Worm (Caenorhabditis elegans): Measurements from ENCODE around the gene T05A8.3.
A peak's percentile ranks its signal among the peaks of the same experiment; 100 is the strongest.

Gene T05A8.3

ce11 chrII:2747956-2748621 lies 30.9 kb upstream of the T05A8.3 start:
- TF ChIP-seq mcd-1 (GFP tag; IDR thresholded peaks at IDR 0.05) (0 out of 2 replicates have a peak, but pooled peaks have one; percentile 37), Y56A3A.18 (GFP tag; IDR thresholded peaks at IDR 0.05) (no peak), attf-5 (GFP tag; optimal IDR thresholded peaks at IDR 0.05) (peak; percentile 2), K12H6.12 (tag; optimal IDR thresholded peaks at IDR 0.05) (peak; percentile 23), lir-1 (GFP tag; conservative IDR thresholded peaks at IDR 0.05) (no peak), zim-3 (tag; optimal IDR thresholded peaks at IDR 0.05) (no peak), snpc-4 (GFP tag; optimal IDR thresholded peaks at IDR 0.05) (peak; percentile 57), snpc-4 (tag; optimal IDR thresholded peaks at IDR 0.05) (peak in 3 of 4 experiments; percentile 40 to 66 (median 52)), zfh-2 (GFP tag; conservative IDR thresholded peaks at IDR 0.05) (peak; percentile 46; the same call in 1 of the 2 replicates), F52B5.7 (tag; optimal IDR thresholded peaks at IDR 0.05) (no peak), hmg-1.2 (GFP tag; IDR thresholded peaks at IDR 0.05) (peak; percentile 57; the same call in 1 of the 2 replicates)

- TF ChIP-seq pbrm-1 (GFP tag; IDR thresholded peaks at IDR 0.05) (no peak), snpc-4 (GFP tag; optimal IDR thresholded peaks at IDR 0.05) (no peak), snpc-4 (tag; optimal IDR thresholded peaks at IDR 0.05) (no peak), rcor-1 (GFP tag; IDR thresholded peaks at IDR 0.05) (no peak), F57A8.1 (GFP tag; optimal IDR thresholded peaks at IDR 0.05) (no peak), C17E4.6 (GFP tag; IDR thresholded peaks at IDR 0.05) (no peak), nfyb-1 (GFP tag; IDR thresholded peaks at IDR 0.05) (no peak), hmg-1.2 (GFP tag; IDR thresholded peaks at IDR 0.05) (no peak), ztf-3 (GFP tag; optimal IDR thresholded peaks at IDR 0.05) (no peak), aptf-2 (GFP tag; conservative IDR thresholded peaks at IDR 0.05) (no peak), zim-3 (tag; optimal IDR thresholded peaks at IDR 0.05) (no peak), attf-3 (GFP tag; conservative IDR thresholded peaks at IDR 0.05) (no peak), somi-1 (GFP tag; optimal IDR thresholded peaks at IDR 0.05) (no peak), Y56A3A.18 (GFP tag; IDR thresholded peaks at IDR 0.05) (no peak), let-607 (tag; optimal IDR thresholded peaks at IDR 0.05) (no peak), lin-35 (GFP tag; optimal IDR thresholded peaks at IDR 0.05) (no peak), tbp1 (GFP tag; optimal IDR thresholded peaks at IDR 0.05) (no peak), zfh-2 (GFP tag; conservative IDR thresholded peaks at IDR 0.05) (no peak), nhr-120 (GFP tag; IDR thresholded peaks at IDR 0.05) (no peak), madf-6 (GFP tag; IDR thresholded peaks at IDR 0.05) (no peak), fkh-3 (tag; optimal IDR thresholded peaks at IDR 0.05) (no peak)
Measured at ce11 chrII:2742251-2742650, 25.0 kb upstream of the T05A8.3 start, which contains the start of gene T05A8.7. Gene T05A8.7 (minus strand): TSS chrII:2742351.

- TF ChIP-seq hmg-1.2 (GFP tag; IDR thresholded peaks at IDR 0.05): no peak
- no peak for TF ChIP-seq sea-2 (GFP tag; IDR thresholded peaks at IDR 0.05)
- TF ChIP-seq hlh-26 (GFP tag; conservative IDR thresholded peaks at IDR 0.05): no peak
- TF ChIP-seq F57A8.1 (GFP tag; optimal IDR thresholded peaks at IDR 0.05): peak; percentile 29
- no peak for TF ChIP-seq athp-1 (tag; optimal IDR thresholded peaks at IDR 0.05)
- TF ChIP-seq ets-4 (GFP tag; optimal IDR thresholded peaks at IDR 0.05): no peak
- TF ChIP-seq zfh-2 (GFP tag; conservative IDR thresholded peaks at IDR 0.05): peak; percentile 89
- peak; percentile 52 for TF ChIP-seq F52B5.7 (tag; optimal IDR thresholded peaks at IDR 0.05)
- TF ChIP-seq egrh-3 (GFP tag; IDR thresholded peaks at IDR 0.05): peak; percentile 91
- TF ChIP-seq T26A5.8 (tag; optimal IDR thresholded peaks at IDR 0.05): no peak
- TF ChIP-seq F37B4.10 (GFP tag; IDR thresholded peaks at IDR 0.05): 0 out of 2 replicates have a peak, but pooled peaks have one; percentile 4
- no peak for TF ChIP-seq lir-1 (GFP tag; conservative IDR thresholded peaks at IDR 0.05)
- no peak for TF ChIP-seq attf-6 (GFP tag; IDR thresholded peaks at IDR 0.05)
- TF ChIP-seq dox-1 (GFP tag; IDR thresholded peaks at IDR 0.05): 0 out of 2 replicates have a peak, but pooled peaks have one; percentile 9
Measured at ce11 chrII:2741405-2741804, 24.2 kb upstream of the T05A8.3 start.

All from whole organism, young adult.